Fruit fly (Drosophila melanogaster) whole organism, prepupa: ENCODE measurements around the gene CARPB.
A peak's percentile ranks its signal among the peaks of the same experiment; 100 is the strongest.

Experiments used
- Blimp-1 ChIP-seq: fragments of 200-800 bp; sonication (Bioruptor generic); optimal IDR thresholded peaks from 3 replicates; lab custom pipeline; 2017; ENCODE audit warnings: missing biosample characterization, missing genetic modification characterization, mild to moderate bottlenecking, moderate library complexity, missing genetic modification reagents
- CG10631 ChIP-seq: fragments of 200-800 bp; sonication (Bioruptor generic); optimal IDR thresholded peaks from 2 replicates; lab custom pipeline; 2016; ENCODE audit warnings: missing biosample characterization, missing genetic modification characterization
- CG10669 ChIP-seq: fragments of 200-800 bp; sonication (Bioruptor generic); optimal IDR thresholded peaks from 3 replicates; lab custom pipeline; 2018; ENCODE audit warnings: missing biosample characterization, mild to moderate bottlenecking, missing genetic modification characterization, moderate library complexity
- CG11902 ChIP-seq: fragments of 200-800 bp; sonication (Bioruptor generic); optimal IDR thresholded peaks from 3 replicates; lab custom pipeline; 2016; ENCODE audit warnings: missing biosample characterization, missing genetic modification characterization
- CG3032 ChIP-seq: fragments of 200-800 bp; optimal IDR thresholded peaks from 2 replicates; lab custom pipeline; 2019; ENCODE audit warnings: missing biosample characterization, mild to moderate bottlenecking, missing genetic modification characterization, moderate library complexity
- CG6276 ChIP-seq: fragments of 200-800 bp; sonication (Bioruptor generic); optimal IDR thresholded peaks from 2 replicates; lab custom pipeline; 2017; ENCODE audit warnings: missing biosample characterization, mild to moderate bottlenecking, missing genetic modification characterization
- CG8632 ChIP-seq: fragments of 200-800 bp; sonication (Bioruptor generic); optimal IDR thresholded peaks from 3 replicates; lab custom pipeline; 2016; ENCODE audit warnings: missing biosample characterization, missing genetic modification characterization
- CG9139 ChIP-seq: fragments of 200-800 bp; sonication (Bioruptor generic); optimal IDR thresholded peaks from 3 replicates; lab custom pipeline; 2017; ENCODE audit warnings: missing biosample characterization, mild to moderate bottlenecking, missing genetic modification characterization
- Sox102F ChIP-seq: fragments of 200-800 bp; sonication (Bioruptor generic); optimal IDR thresholded peaks from 2 replicates; lab custom pipeline; 2016; ENCODE audit warnings: missing biosample characterization, mild to moderate bottlenecking, missing genetic modification characterization
- Sox14 ChIP-seq: fragments of 200-800 bp; sonication (Bioruptor generic); optimal IDR thresholded peaks from 3 replicates; lab custom pipeline; 2016; ENCODE audit warnings: missing biosample characterization, missing genetic modification characterization
- achi ChIP-seq: fragments of 200-800 bp; sonication (Bioruptor generic); optimal IDR thresholded peaks from 3 replicates; lab custom pipeline; 2016; ENCODE audit warnings: missing biosample characterization, missing genetic modification characterization
- dac ChIP-seq: fragments of 200-800 bp; sonication (Bioruptor generic); optimal IDR thresholded peaks from 2 replicates; lab custom pipeline; 2017; ENCODE audit warnings: missing biosample characterization, mild to moderate bottlenecking, missing genetic modification characterization
- eg ChIP-seq: fragments of 200-800 bp; sonication (Bioruptor generic); IDR thresholded peaks from 3 replicates; pipeline ENCODE4 v1.3.6; 2022; ENCODE audit warnings: missing biosample characterization, missing genetic modification characterization
- fd85E ChIP-seq: fragments of 200-800 bp; sonication (Bioruptor generic); optimal IDR thresholded peaks from 3 replicates; lab custom pipeline; 2016; ENCODE audit warnings: missing biosample characterization, missing genetic modification characterization

DNA sequence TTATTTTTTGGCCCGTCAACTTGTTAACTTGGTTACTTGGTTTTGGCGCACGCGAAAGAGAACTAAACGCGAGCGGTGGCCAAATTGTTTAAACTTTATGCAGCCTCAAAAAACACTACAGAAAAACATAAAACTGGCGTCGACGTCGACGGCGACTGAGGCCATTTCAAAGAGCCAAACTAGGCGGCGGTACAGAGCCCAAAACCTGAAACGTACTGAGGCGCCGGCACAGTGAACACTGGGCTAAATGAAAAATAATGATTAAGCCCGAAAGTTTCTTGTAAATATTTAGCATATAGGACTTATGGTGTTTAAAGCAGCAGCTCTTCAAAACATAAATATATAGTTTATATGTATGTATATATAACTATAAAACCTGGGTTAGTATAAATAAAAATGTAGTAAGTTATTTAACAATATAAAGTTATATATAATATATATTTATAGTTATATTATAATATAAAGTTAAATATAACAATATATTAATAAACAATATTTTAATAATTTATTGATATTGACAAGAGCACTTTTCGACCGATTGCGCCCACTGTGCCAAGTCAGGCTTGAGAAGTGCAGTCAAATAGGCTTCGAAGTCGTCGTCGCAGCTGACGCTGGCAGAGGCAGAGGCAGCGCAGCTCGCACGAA, 116.6 kb downstream of the CARPB start, which contains the start of gene CG15249:
- TF ChIP-seq fd85E (GFP tag; lab: Kevin White, UChicago) (no peak), Blimp-1 (GFP tag; lab: Kevin White, UChicago) (no peak), CG3032 (tag; lab: Kevin White, UChicago) (peak; percentile 56), CG9139 (peak; percentile 26), CG10669 (GFP tag; lab: Kevin White, UChicago) (peak; percentile 5), achi (peak; percentile 53), CG10631 (GFP tag; lab: Kevin White, UChicago) (peak; percentile 64), CG8632 (GFP tag; lab: Kevin White, UChicago) (peak; percentile 63), CG6276 (peak; percentile 82), Sox14 (GFP tag; lab: Kevin White, UChicago) (no peak), Sox102F (GFP tag; lab: Kevin White, UChicago) (no peak), CG11902 (GFP tag; lab: Kevin White, UChicago) (no peak), dac (GFP tag; lab: Kevin White, UChicago) (no peak), eg (GFP tag; lab: Robert Waterston, UW) (peak; percentile 42; the same call in 1 of the 3 replicates)
